Fruit fly (Drosophila melanogaster): ENCODE results near the gene Shawl.

Shawl gene

DNA sequence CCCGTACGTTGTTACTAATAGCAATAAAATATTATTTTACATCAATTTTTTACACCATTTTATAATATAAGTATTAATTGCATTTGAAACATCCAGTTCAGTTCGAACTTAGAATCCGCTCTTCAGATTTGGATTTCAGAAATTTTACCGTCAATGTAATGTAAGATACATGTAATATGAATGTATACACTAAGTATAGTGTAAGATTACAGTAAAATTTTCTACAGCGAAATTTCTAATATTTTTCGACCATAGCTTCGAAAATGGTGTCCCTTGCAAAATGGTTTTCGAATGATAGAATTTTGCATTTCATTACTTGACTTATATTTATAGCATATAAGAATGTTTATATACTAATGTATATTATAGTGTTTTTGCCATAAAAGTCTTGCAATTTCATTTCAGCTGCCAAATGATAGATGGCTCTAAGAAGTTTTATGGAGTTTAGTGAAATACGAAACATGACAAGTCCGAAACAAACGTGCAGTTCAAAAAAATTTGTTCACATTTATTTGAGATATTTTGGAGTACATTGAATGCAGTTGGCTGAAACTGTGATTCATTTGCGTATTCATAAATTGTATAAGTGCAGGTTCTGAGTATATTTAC lies 49.6 kb upstream of the Shawl start (continued):
- no peak for TF ChIP-seq Mrtf (GFP tag; IDR thresholded peaks at IDR 0.05)
- TF ChIP-seq CkIIα-i1 (GFP tag; IDR thresholded peaks at IDR 0.05), result no peak
- no peak for TF ChIP-seq fu2 (GFP tag; optimal IDR thresholded peaks at IDR 0.05)
- TF ChIP-seq CG17359 (tag; optimal IDR thresholded peaks at IDR 0.05), result no peak
- TF ChIP-seq CG9215 (GFP tag; IDR thresholded peaks at IDR 0.05), result no peak
- peak; percentile 57; the same call in 2 of the 3 replicates for TF ChIP-seq knrl (GFP tag; IDR thresholded peaks at IDR 0.05; ENCODE audit: partially characterized antibody)
- peak; percentile 91 for TF ChIP-seq CG14965 (GFP tag; optimal IDR thresholded peaks at IDR 0.05; ENCODE audit: borderline replicate concordance)
- peak; percentile 9 for TF ChIP-seq phol (tag; optimal IDR thresholded peaks at IDR 0.05)
- no peak for TF ChIP-seq tx (GFP tag; optimal IDR thresholded peaks at IDR 0.05)
- no peak for TF ChIP-seq Doc2 (GFP tag; IDR thresholded peaks at IDR 0.05)
- peak; percentile 41 for TF ChIP-seq kni (GFP tag; optimal IDR thresholded peaks at IDR 0.05)
- no peak for TF ChIP-seq CG11247 (GFP tag; IDR thresholded peaks at IDR 0.05)
- no peak for TF ChIP-seq insv (GFP tag; optimal IDR thresholded peaks at IDR 0.05)
- TF ChIP-seq NfI (GFP tag; optimal IDR thresholded peaks at IDR 0.05), result peak; percentile 2
- no peak for TF ChIP-seq PHDP (tag; optimal IDR thresholded peaks at IDR 0.05)
- no peak for TF ChIP-seq crp (GFP tag; optimal IDR thresholded peaks at IDR 0.05)
- peak; percentile 16 for TF ChIP-seq zen (tag; optimal IDR thresholded peaks at IDR 0.05)
- TF ChIP-seq CG31441 (GFP tag; IDR thresholded peaks at IDR 0.05), result no peak
- peak; percentile 35; the same call in 1 of the 2 replicates for TF ChIP-seq CG32532 (GFP tag; IDR thresholded peaks at IDR 0.05)
- no peak for TF ChIP-seq Atf-2 (GFP tag; optimal IDR thresholded peaks at IDR 0.05)
- no peak for TF ChIP-seq crc (GFP tag; optimal IDR thresholded peaks at IDR 0.05)
- no peak for TF ChIP-seq trh (GFP tag; optimal IDR thresholded peaks at IDR 0.05)
- peak; percentile 61; the same call in 1 of the 3 replicates for TF ChIP-seq CG14860 (GFP tag; IDR thresholded peaks at IDR 0.05; ENCODE audit: partially characterized antibody)
- 0 out of 3 replicates have a peak, but pooled peaks have one; percentile 17 for TF ChIP-seq ci (GFP tag; IDR thresholded peaks at IDR 0.05)
- peak; percentile 16 for TF ChIP-seq CG10267 (tag; optimal IDR thresholded peaks at IDR 0.05)
- no peak for TF ChIP-seq CG18619 (GFP tag; optimal IDR thresholded peaks at IDR 0.05)
- TF ChIP-seq CG17186 (GFP tag; optimal IDR thresholded peaks at IDR 0.05), result no peak
- TF ChIP-seq grn (GFP tag; optimal IDR thresholded peaks at IDR 0.05), result no peak
- TF ChIP-seq lola (GFP tag; optimal IDR thresholded peaks at IDR 0.05), result no peak
- peak; percentile 5 for TF ChIP-seq HHEX (GFP tag; optimal IDR thresholded peaks at IDR 0.05)
- TF ChIP-seq Eip74EF (GFP tag; optimal IDR thresholded peaks at IDR 0.05), result no peak
- no peak for TF ChIP-seq gsb (GFP tag; IDR thresholded peaks at IDR 0.05)
- peak; percentile 11; the same call in 1 of the 2 replicates for TF ChIP-seq Xrp1 (GFP tag; IDR thresholded peaks at IDR 0.05)
- peak; percentile 43 for TF ChIP-seq CG4424 (GFP tag; optimal IDR thresholded peaks at IDR 0.05)
- no peak for TF ChIP-seq org-1 (GFP tag; optimal IDR thresholded peaks at IDR 0.05)
- no peak for TF ChIP-seq CG3726 (GFP tag; IDR thresholded peaks at IDR 0.05)

DNA sequence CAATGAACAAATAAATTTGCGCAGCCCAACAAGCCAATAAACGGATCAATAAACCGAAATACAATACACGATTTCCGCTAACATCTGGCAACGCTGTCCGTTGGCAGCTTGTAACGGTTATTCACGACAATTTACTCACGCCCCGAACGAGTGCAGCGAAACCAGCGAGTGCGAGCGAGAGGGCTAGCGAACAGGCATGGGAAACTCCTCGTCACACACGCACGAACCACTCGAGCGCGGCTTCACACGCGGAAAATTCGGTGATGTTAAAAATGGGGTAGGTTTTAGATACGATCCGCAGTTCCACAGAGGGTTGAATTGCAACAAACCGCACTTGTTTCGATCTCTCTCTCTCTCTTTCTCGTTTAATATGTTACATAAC lies 45.1 kb upstream of the Shawl start:
- peak; percentile 67 for TF ChIP-seq CG42726 (GFP tag; IDR thresholded peaks at IDR 0.05; ENCODE audit: partially characterized antibody)
- no peak for TF ChIP-seq Sry-β (GFP tag; optimal IDR thresholded peaks at IDR 0.05)
- TF ChIP-seq CG1832 (GFP tag; optimal IDR thresholded peaks at IDR 0.05), result peak; percentile 77
- no peak for TF ChIP-seq kah (GFP tag; optimal IDR thresholded peaks at IDR 0.05)
- no peak for TF ChIP-seq usp (GFP tag; optimal IDR thresholded peaks at IDR 0.05)
- no peak for TF ChIP-seq croc (GFP tag; conservative IDR thresholded peaks at IDR 0.05)
- TF ChIP-seq pho (GFP tag; optimal IDR thresholded peaks at IDR 0.05), result no peak
- TF ChIP-seq vnd (GFP tag; IDR thresholded peaks at IDR 0.05; ENCODE audit: partially characterized antibody), result peak; percentile 34; the same call in 1 of the 3 replicates
- TF ChIP-seq hbn (GFP tag; IDR thresholded peaks at IDR 0.05; ENCODE audit: partially characterized antibody), result peak; percentile 53; the same call in 1 of the 2 replicates
- TF ChIP-seq CG6813 (GFP tag; optimal IDR thresholded peaks at IDR 0.05), result no peak
- no peak for TF ChIP-seq slou (GFP tag; optimal IDR thresholded peaks at IDR 0.05)
- no peak for TF ChIP-seq nau (GFP tag; optimal IDR thresholded peaks at IDR 0.05)
- TF ChIP-seq CG32532 (GFP tag; IDR thresholded peaks at IDR 0.05), result no peak
- 0 out of 3 replicates have a peak, but pooled peaks have one; percentile 26 for TF ChIP-seq HLH4C (GFP tag; IDR thresholded peaks at IDR 0.05; ENCODE audit: partially characterized antibody)
- TF ChIP-seq trem (tag; optimal IDR thresholded peaks at IDR 0.05), result peak; percentile 55
